Fruit fly (Drosophila melanogaster) whole organism, embryonic: ENCODE results near the gene CG42766.
A peak's percentile ranks its signal among the peaks of the same experiment; 100 is the strongest.

Source experiments
- Aef1 ChIP-seq: fragments of 200-800 bp; sonication (Bioruptor generic); IDR thresholded peaks from 3 replicates; pipeline ENCODE4 v1.3.6; 2022; ENCODE audit warnings: missing biosample characterization, missing genetic modification characterization
- CG10979 ChIP-seq: fragments of 200-800 bp; sonication (Bioruptor generic); optimal IDR thresholded peaks from 2 replicates; lab custom pipeline; 2018; ENCODE audit warnings: missing biosample characterization, mild to moderate bottlenecking, missing genetic modification characterization, moderate library complexity
- CG18764 ChIP-seq: fragments of 200-800 bp; sonication (Bioruptor generic); optimal IDR thresholded peaks from 3 replicates; lab custom pipeline; 2016; ENCODE audit warnings: missing biosample characterization, missing genetic modification characterization
- CG2199 ChIP-seq: fragments of 200-800 bp; sonication (Bioruptor generic); IDR thresholded peaks from 3 replicates; pipeline ENCODE4 v1.3.6; 2022; ENCODE audit warnings: missing biosample characterization, missing genetic modification characterization
- CG2712 ChIP-seq: fragments of 200-800 bp; optimal IDR thresholded peaks from 3 replicates; lab custom pipeline; 2019; ENCODE audit warnings: missing biosample characterization, mild to moderate bottlenecking, missing genetic modification characterization, moderate library complexity
- CG31441 ChIP-seq: fragments of 200-800 bp; sonication (Bioruptor generic); IDR thresholded peaks from 2 replicates; pipeline ENCODE4 v1.3.6; 2022; ENCODE audit warnings: missing biosample characterization, missing genetic modification characterization
- CG33213 ChIP-seq: fragments of 200-800 bp; sonication (Bioruptor generic); optimal IDR thresholded peaks from 3 replicates; lab custom pipeline; 2016; ENCODE audit warnings: missing biosample characterization, missing genetic modification characterization
- CG3407 ChIP-seq: fragments of 200-800 bp; sonication (Bioruptor generic); optimal IDR thresholded peaks from 2 replicates; lab custom pipeline; 2018; ENCODE audit warnings: missing biosample characterization, mild to moderate bottlenecking, missing genetic modification characterization
- CG34376 ChIP-seq: fragments of 200-800 bp; sonication (Bioruptor generic); optimal IDR thresholded peaks from 2 replicates; lab custom pipeline; 2018; ENCODE audit warnings: missing biosample characterization, mild to moderate bottlenecking, missing genetic modification characterization
- CG43689 ChIP-seq: fragments of 200-800 bp; sonication (Bioruptor generic); IDR thresholded peaks from 2 replicates; pipeline ENCODE4 v1.3.6; 2022; ENCODE audit warnings: missing biosample characterization, missing genetic modification characterization
- CG4707 ChIP-seq: fragments of 200-800 bp; sonication (Bioruptor generic); optimal IDR thresholded peaks from 2 replicates; lab custom pipeline; 2018; ENCODE audit warnings: missing biosample characterization, mild to moderate bottlenecking, missing genetic modification characterization, moderate library complexity
- CG6791 ChIP-seq: fragments of 200-800 bp; sonication (Bioruptor generic); IDR thresholded peaks from 3 replicates; pipeline ENCODE4 v1.3.6; 2022; ENCODE audit warnings: missing biosample characterization, missing genetic modification characterization; ENCODE audit not compliant: partially characterized antibody
- CG8089 ChIP-seq: fragments of 200-800 bp; sonication (Bioruptor generic); optimal IDR thresholded peaks from 3 replicates; lab custom pipeline; 2016; ENCODE audit warnings: missing biosample characterization, missing genetic modification characterization
- CG8359 ChIP-seq: fragments of 200-800 bp; sonication (Bioruptor generic); optimal IDR thresholded peaks from 2 replicates; lab custom pipeline; 2017; ENCODE audit warnings: missing biosample characterization, mild to moderate bottlenecking, missing genetic modification characterization, borderline replicate concordance
- CHES-1-like ChIP-seq: fragments of 200-800 bp; sonication (Bioruptor generic); optimal IDR thresholded peaks from 2 replicates; lab custom pipeline; 2016; ENCODE audit warnings: missing biosample characterization, missing genetic modification characterization
- D ChIP-seq, 2 experiments: fragments of 200-800 bp in 1 of 2; fragments of >200 bp in 1 of 2; sonication (Bioruptor generic) in 1 of 2; optimal IDR thresholded peaks; 2 replicates in 1 of 2; 3 replicates in 1 of 2; lab custom pipeline; 2017; ENCODE audit warnings: mild to moderate bottlenecking in 1 of 2, missing biosample characterization in 1 of 2, missing genetic modification characterization in 1 of 2, missing genetic modification reagents in 1 of 2
- Dbx ChIP-seq: fragments of 200-800 bp; sonication (Bioruptor generic); IDR thresholded peaks from 3 replicates; pipeline ENCODE4 v1.3.6; 2022; ENCODE audit warnings: missing biosample characterization, missing genetic modification characterization
- Deaf1 ChIP-seq: fragments of 200-800 bp; optimal IDR thresholded peaks from 3 replicates; lab custom pipeline; 2019; ENCODE audit warnings: missing biosample characterization, mild to moderate bottlenecking, missing genetic modification characterization, moderate library complexity
- E2f2 ChIP-seq: fragments of 200-800 bp; sonication (Bioruptor generic); IDR thresholded peaks from 2 replicates; pipeline ENCODE4 v1.3.6; 2022; ENCODE audit warnings: missing biosample characterization, missing genetic modification characterization
- Eip74EF ChIP-seq, 2 experiments: fragments of 200-800 bp in 1 of 2; fragments of >200 bp in 1 of 2; sonication (Bioruptor generic) in 1 of 2; optimal IDR thresholded peaks; 2 replicates each; lab custom pipeline; 2017 to 2019; ENCODE audit warnings: missing biosample characterization in 2 of 2, missing genetic modification characterization in 2 of 2, mild to moderate bottlenecking in 1 of 2, moderate library complexity in 1 of 2
- Fer3 ChIP-seq: fragments of 200-800 bp; sonication (Bioruptor generic); optimal IDR thresholded peaks from 2 replicates; lab custom pipeline; 2018; ENCODE audit warnings: missing biosample characterization, mild to moderate bottlenecking, missing genetic modification characterization, moderate library complexity
- MTF-1 ChIP-seq: fragments of 200-800 bp; sonication (Bioruptor generic); optimal IDR thresholded peaks from 2 replicates; lab custom pipeline; 2018; ENCODE audit warnings: missing biosample characterization, mild to moderate bottlenecking, missing genetic modification characterization, borderline replicate concordance
- Stat92E ChIP-seq, 3 experiments: fragments of >200 bp in 2 of 3; fragments of 200-800 bp in 1 of 3; sonication (Bioruptor generic) in 1 of 3; optimal IDR thresholded peaks; 2 replicates each; lab custom pipeline; 2017 to 2019; ENCODE audit warnings: missing biosample characterization in 3 of 3, missing genetic modification characterization in 3 of 3, mild to moderate bottlenecking in 1 of 3, moderate library complexity in 1 of 3
- ac ChIP-seq: fragments of 200-800 bp; sonication (Bioruptor generic); optimal IDR thresholded peaks from 3 replicates; lab custom pipeline; 2017; ENCODE audit warnings: missing biosample characterization, mild to moderate bottlenecking, missing genetic modification characterization
- ap ChIP-seq: fragments of 200-800 bp; sonication (Bioruptor generic); IDR thresholded peaks from 2 replicates; pipeline ENCODE4 v1.3.6; 2022; ENCODE audit warnings: missing biosample characterization, missing genetic modification characterization
- ash1 ChIP-seq: fragments of 200-800 bp; sonication (Bioruptor generic); optimal IDR thresholded peaks from 2 replicates; lab custom pipeline; 2018; ENCODE audit warnings: missing biosample characterization, mild to moderate bottlenecking, missing genetic modification characterization
- bowl ChIP-seq: fragments of 200-800 bp; sonication (Bioruptor generic); IDR thresholded peaks from 2 replicates; pipeline ENCODE4 v1.3.6; 2022; ENCODE audit warnings: missing biosample characterization, missing genetic modification characterization
- caup ChIP-seq: fragments of 200-800 bp; sonication (Bioruptor generic); optimal IDR thresholded peaks from 3 replicates; lab custom pipeline; 2017; ENCODE audit warnings: missing biosample characterization, mild to moderate bottlenecking, missing genetic modification characterization, moderate library complexity; ENCODE audit not compliant: severe bottlenecking
- corto ChIP-seq: fragments of 200-800 bp; sonication (Bioruptor generic); optimal IDR thresholded peaks from 2 replicates; lab custom pipeline; 2016; ENCODE audit warnings: missing biosample characterization, mild to moderate bottlenecking, missing genetic modification characterization, moderate library complexity
- da ChIP-seq: fragments of 200-800 bp; sonication (Bioruptor generic); optimal IDR thresholded peaks from 2 replicates; lab custom pipeline; 2016; ENCODE audit warnings: missing biosample characterization, missing genetic modification characterization
- exex ChIP-seq: fragments of 200-800 bp; sonication (Bioruptor generic); optimal IDR thresholded peaks from 4 replicates; lab custom pipeline; 2018; ENCODE audit warnings: missing biosample characterization, mild to moderate bottlenecking, missing genetic modification characterization, moderate library complexity
- gro ChIP-seq: fragments of 200-800 bp; sonication (Bioruptor generic); optimal IDR thresholded peaks from 2 replicates; lab custom pipeline; 2016; ENCODE audit warnings: missing biosample characterization, missing genetic modification characterization
- her ChIP-seq: fragments of 200-800 bp; sonication (Bioruptor generic); optimal IDR thresholded peaks from 2 replicates; lab custom pipeline; 2016; ENCODE audit warnings: missing biosample characterization, missing genetic modification characterization
- inv ChIP-seq: fragments of 200-800 bp; sonication (Bioruptor generic); IDR thresholded peaks from 2 replicates; pipeline ENCODE4 v1.3.6; 2022; ENCODE audit warnings: missing biosample characterization, missing genetic modification characterization; ENCODE audit not compliant: partially characterized antibody
- ken ChIP-seq: fragments of 200-800 bp; sonication (Bioruptor generic); IDR thresholded peaks from 3 replicates; pipeline ENCODE4 v1.3.6; 2022; ENCODE audit warnings: missing biosample characterization, missing genetic modification characterization
- lov ChIP-seq, 2 experiments: fragments of 200-800 bp in 1 of 2; fragments of >200 bp in 1 of 2; sonication (Bioruptor generic) in 1 of 2; IDR thresholded peaks in 1 of 2; optimal IDR thresholded peaks in 1 of 2; 2 replicates in 1 of 2; 3 replicates in 1 of 2; pipeline versions ENCODE4 v1.3.6 to Lab custom; 2017 to 2022; ENCODE audit warnings: missing biosample characterization in 1 of 2, missing genetic modification characterization in 1 of 2
- nom ChIP-seq: fragments of 200-800 bp; sonication (Bioruptor generic); optimal IDR thresholded peaks from 2 replicates; lab custom pipeline; 2017; ENCODE audit warnings: missing biosample characterization, missing genetic modification characterization, mild to moderate bottlenecking, moderate library complexity, missing genetic modification reagents
- odd ChIP-seq: fragments of 200-800 bp; sonication (Bioruptor generic); optimal IDR thresholded peaks from 2 replicates; lab custom pipeline; 2017; ENCODE audit warnings: missing biosample characterization, mild to moderate bottlenecking, missing genetic modification characterization
- run ChIP-seq: fragments of 200-800 bp; sonication (Bioruptor generic); optimal IDR thresholded peaks from 3 replicates; lab custom pipeline; 2018; ENCODE audit warnings: missing biosample characterization, mild to moderate bottlenecking, missing genetic modification characterization
- sqz ChIP-seq: fragments of 200-800 bp; sonication (Bioruptor generic); optimal IDR thresholded peaks from 3 replicates; lab custom pipeline; 2018; ENCODE audit warnings: missing biosample characterization, mild to moderate bottlenecking, missing genetic modification characterization
- stwl ChIP-seq: fragments of 200-800 bp; sonication (Bioruptor generic); optimal IDR thresholded peaks from 3 replicates; lab custom pipeline; 2018; ENCODE audit warnings: missing biosample characterization, mild to moderate bottlenecking, missing genetic modification characterization, moderate library complexity
- sug ChIP-seq: fragments of 200-800 bp; optimal IDR thresholded peaks from 2 replicates; lab custom pipeline; 2019; ENCODE audit warnings: missing biosample characterization, mild to moderate bottlenecking, missing genetic modification characterization, moderate library complexity
- usp ChIP-seq: fragments of >200 bp; optimal IDR thresholded peaks from 2 replicates; lab custom pipeline; 2017; ENCODE audit warnings: missing biosample characterization, missing genetic modification characterization
- zen ChIP-seq: fragments of 200-800 bp; sonication (Bioruptor generic); optimal IDR thresholded peaks from 3 replicates; lab custom pipeline; 2018; ENCODE audit warnings: missing biosample characterization, mild to moderate bottlenecking, missing genetic modification characterization, moderate library complexity

Gene CG42766

dm6 chrX:16005066-16005465 is 28.4 kb downstream of the CG42766 start:
- no peak for TF ChIP-seq gro (GFP tag; lab: Kevin White, UChicago)
- no peak for TF ChIP-seq ash1
- TF ChIP-seq CG2712 = no peak
- no peak for TF ChIP-seq ap
- peak; percentile 55 for TF ChIP-seq sqz
- no peak for TF ChIP-seq ken (GFP tag; lab: Robert Waterston, UW)
- TF ChIP-seq CG43689 (GFP tag; lab: Robert Waterston, UW) = no peak
- no peak for TF ChIP-seq lov (optimal IDR thresholded peaks at IDR 0.05; lab: Kevin White, UChicago)
- TF ChIP-seq lov (GFP tag; IDR thresholded peaks at IDR 0.05; lab: Robert Waterston, UW) = no peak
- no peak for TF ChIP-seq Fer3 (tag; lab: Kevin White, UChicago)
- no peak for TF ChIP-seq CG3407 (GFP tag; lab: Kevin White, UChicago)
- TF ChIP-seq CG4707 (GFP tag; lab: Kevin White, UChicago) = no peak
- TF ChIP-seq Eip74EF (GFP tag; optimal IDR thresholded peaks at IDR 0.05; lab: Kevin White, UChicago) = no peak
- TF ChIP-seq CG33213 (GFP tag; lab: Kevin White, UChicago) = no peak
- no peak for TF ChIP-seq Stat92E (GFP tag; optimal IDR thresholded peaks at IDR 0.05; lab: Kevin White, UChicago)
- peak; percentile 55; the same call in 2 of the 3 replicates for TF ChIP-seq CG2199 (GFP tag; lab: Robert Waterston, UW)
- TF ChIP-seq inv (GFP tag; lab: Robert Waterston, UW) = no peak
- TF ChIP-seq bowl (GFP tag; lab: Robert Waterston, UW) = no peak
- TF ChIP-seq zen (tag; lab: Kevin White, UChicago) = no peak
- TF ChIP-seq CHES-1-like (GFP tag; lab: Kevin White, UChicago) = no peak
- peak; percentile 7 for TF ChIP-seq CG10979
- TF ChIP-seq CG18764 = no peak
- no peak for TF ChIP-seq stwl (tag; lab: Kevin White, UChicago)
- peak; percentile 11 for TF ChIP-seq CG34376
- no peak for TF ChIP-seq caup
- TF ChIP-seq corto (GFP tag; lab: Kevin White, UChicago) = no peak
- TF ChIP-seq Aef1 (GFP tag; lab: Robert Waterston, UW) = no peak
- no peak for TF ChIP-seq E2f2 (GFP tag; lab: Robert Waterston, UW)
- TF ChIP-seq odd = no peak
- no peak for TF ChIP-seq CG8359 (GFP tag; lab: Kevin White, UChicago)
- no peak for TF ChIP-seq Dbx
- no peak for TF ChIP-seq D (optimal IDR thresholded peaks at IDR 0.05; lab: Kevin White, UChicago)
- TF ChIP-seq D (GFP tag; optimal IDR thresholded peaks at IDR 0.05; lab: Kevin White, UChicago) = no peak
- TF ChIP-seq MTF-1 (GFP tag; lab: Kevin White, UChicago) = no peak
- peak; percentile 97 for TF ChIP-seq Deaf1 (tag; lab: Kevin White, UChicago)
- no peak for TF ChIP-seq ac
- TF ChIP-seq CG31441 = no peak
- no peak for TF ChIP-seq run (tag; lab: Kevin White, UChicago)
- TF ChIP-seq nom = peak; percentile 7
- no peak for TF ChIP-seq da
- TF ChIP-seq her (GFP tag; lab: Kevin White, UChicago) = no peak
- no peak for TF ChIP-seq usp
- TF ChIP-seq exex (tag; lab: Kevin White, UChicago) = no peak
- no peak for TF ChIP-seq CG6791 (GFP tag; lab: Robert Waterston, UW)
- TF ChIP-seq sug = no peak
- TF ChIP-seq CG8089 (GFP tag; lab: Kevin White, UChicago) = no peak
